Worm (Caenorhabditis elegans) whole organism, young adult: Measurements from ENCODE around the gene C17H12.3.
A peak's percentile ranks its signal among the peaks of the same experiment; 100 is the strongest.

Source experiments
- B0035.1 ChIP-seq: sonication (generic microtip); optimal IDR thresholded peaks from 2 replicates; lab custom pipeline; 2016; ENCODE audit warnings: missing genetic modification characterization, mild to moderate bottlenecking, missing compliant biosample characterization, missing genotype, missing genetic modification reagents
- B0336.3 ChIP-seq: fragments of 200-800 bp; sonication (Bioruptor generic); IDR thresholded peaks from 2 replicates; pipeline ENCODE4 v1.3.6; 2022; ENCODE audit warnings: missing genetic modification characterization, missing compliant biosample characterization
- C06A6.2 ChIP-seq: fragments of 200-800 bp; sonication (Bioruptor generic); conservative IDR thresholded peaks from 2 replicates; pipeline ENCODE4 v1.3.6; 2022; ENCODE audit warnings: missing genetic modification characterization, missing compliant biosample characterization
- F49E8.2 ChIP-seq: sonication (generic microtip); optimal IDR thresholded peaks from 3 replicates; lab custom pipeline; 2017; ENCODE audit warnings: missing genetic modification characterization, mild to moderate bottlenecking, missing compliant biosample characterization, antibody characterized with exemption, moderate library complexity; ENCODE audit not compliant: insufficient read depth
- K12H6.12 ChIP-seq: fragments of 200-800 bp; sonication (Bioruptor generic); optimal IDR thresholded peaks from 2 replicates; lab custom pipeline; 2018; ENCODE audit warnings: mild to moderate bottlenecking, missing genetic modification characterization, missing compliant biosample characterization
- Y53F4B.3 ChIP-seq: fragments of 200-800 bp; sonication (Bioruptor generic); IDR thresholded peaks from 2 replicates; pipeline ENCODE4 v1.3.6; 2022; ENCODE audit warnings: missing genetic modification reagents, missing genetic modification characterization, missing compliant biosample characterization
- Y53G8AR.9 ChIP-seq: fragments of 200-800 bp; sonication (Bioruptor generic); conservative IDR thresholded peaks from 2 replicates; pipeline ENCODE4 v1.3.6; 2022; ENCODE audit warnings: missing genetic modification reagents, missing genetic modification characterization, missing compliant biosample characterization
- Y67H2A.10 ChIP-seq: fragments of 200-800 bp; sonication (Bioruptor generic); conservative IDR thresholded peaks from 2 replicates; pipeline ENCODE4 v1.3.6; 2022; ENCODE audit warnings: missing genetic modification reagents, missing genetic modification characterization, missing compliant biosample characterization
- Y95B8A.8 ChIP-seq: fragments of 200-800 bp; sonication (Bioruptor generic); IDR thresholded peaks from 2 replicates; pipeline ENCODE4 v1.3.6; 2022; ENCODE audit warnings: missing genetic modification reagents, missing genetic modification characterization, missing compliant biosample characterization
- akir-1 ChIP-seq: fragments of 200-800 bp; sonication (Bioruptor generic); optimal IDR thresholded peaks from 2 replicates; lab custom pipeline; 2018; ENCODE audit warnings: mild to moderate bottlenecking, missing genetic modification characterization, moderate library complexity, missing compliant biosample characterization
- ama-1 ChIP-seq, 3 experiments: fragments of 150-350 bp in 1 of 3; sonication (generic microtip) in 2 of 3; optimal IDR thresholded peaks; 2 replicates each; lab custom pipeline; 2014 to 2018; ENCODE audit warnings: missing biosample characterization in 2 of 3, missing genetic modification characterization in 2 of 3, missing genetic modification reagents in 2 of 3
- aptf-2 ChIP-seq: fragments of 200-800 bp; sonication (Bioruptor generic); conservative IDR thresholded peaks from 2 replicates; pipeline ENCODE4 v1.3.6; 2022; ENCODE audit warnings: missing genetic modification reagents, missing genetic modification characterization, missing compliant biosample characterization
- aptf-3 ChIP-seq: fragments of 200-800 bp; sonication (Bioruptor generic); IDR thresholded peaks from 2 replicates; pipeline ENCODE4 v1.3.6; 2022; ENCODE audit warnings: missing genetic modification characterization, missing compliant biosample characterization
- atf-7 ChIP-seq: sonication (generic microtip); optimal IDR thresholded peaks from 2 replicates; lab custom pipeline; 2017; ENCODE audit warnings: mild to moderate bottlenecking, missing genetic modification characterization, missing compliant biosample characterization
- attf-3 ChIP-seq: fragments of 200-800 bp; sonication (Bioruptor generic); conservative IDR thresholded peaks from 2 replicates; pipeline ENCODE4 v1.3.6; 2022; ENCODE audit warnings: missing genetic modification reagents, missing genetic modification characterization, missing compliant biosample characterization
- ccch-3 ChIP-seq: fragments of 200-800 bp; sonication (Bioruptor generic); optimal IDR thresholded peaks from 2 replicates; lab custom pipeline; 2018; ENCODE audit warnings: mild to moderate bottlenecking, missing genetic modification characterization, missing compliant biosample characterization
- cebp-1 ChIP-seq, 2 experiments: fragments of 200-800 bp in 1 of 2; sonication (Bioruptor generic) in 1 of 2; sonication (generic microtip) in 1 of 2; IDR thresholded peaks in 1 of 2; optimal IDR thresholded peaks in 1 of 2; 2 replicates each; pipeline versions ENCODE4 v1.3.6 to Lab custom; 2017 to 2022; ENCODE audit warnings: missing compliant biosample characterization in 2 of 2, missing genetic modification characterization in 2 of 2, mild to moderate bottlenecking in 1 of 2, missing genetic modification reagents in 1 of 2, moderate library complexity in 1 of 2
- cebp-2 ChIP-seq: fragments of 200-800 bp; sonication (Bioruptor generic); IDR thresholded peaks from 2 replicates; pipeline ENCODE4 v1.3.6; 2022; ENCODE audit warnings: missing genetic modification characterization, missing compliant biosample characterization
- ceh-40 ChIP-seq: fragments of 200-800 bp; sonication (Bioruptor generic); IDR thresholded peaks from 2 replicates; pipeline ENCODE4 v1.3.6; 2022; ENCODE audit warnings: missing genetic modification characterization, missing compliant biosample characterization
- ceh-79 ChIP-seq: sonication (generic microtip); optimal IDR thresholded peaks from 2 replicates; lab custom pipeline; 2017; ENCODE audit warnings: mild to moderate bottlenecking, missing genetic modification characterization, missing compliant biosample characterization
- dox-1 ChIP-seq: fragments of 200-800 bp; sonication (Bioruptor generic); IDR thresholded peaks from 2 replicates; pipeline ENCODE4 v1.3.6; 2022; ENCODE audit warnings: missing genetic modification reagents, missing genetic modification characterization, missing compliant biosample characterization
- efl-1 ChIP-seq: fragments of 150-350 bp; optimal IDR thresholded peaks from 2 replicates; lab custom pipeline; 2014; ENCODE audit warnings: missing biosample characterization, missing genetic modification reagents, missing genetic modification characterization
- gei-17 ChIP-seq: fragments of 200-800 bp; sonication (Bioruptor generic); optimal IDR thresholded peaks from 2 replicates; lab custom pipeline; 2018; ENCODE audit warnings: mild to moderate bottlenecking, missing genetic modification characterization, missing compliant biosample characterization
- hlh-12 ChIP-seq: sonication (generic microtip); optimal IDR thresholded peaks from 2 replicates; lab custom pipeline; 2016; ENCODE audit warnings: missing genetic modification characterization, missing compliant biosample characterization
- hmg-1.2 ChIP-seq: fragments of 200-800 bp; sonication (Bioruptor generic); IDR thresholded peaks from 2 replicates; pipeline ENCODE4 v1.3.6; 2022; ENCODE audit warnings: missing genetic modification reagents, missing genetic modification characterization, missing compliant biosample characterization
- hsf-1 ChIP-seq: fragments of 200-800 bp; sonication (Bioruptor generic); IDR thresholded peaks from 2 replicates; pipeline ENCODE4 v1.3.6; 2022; ENCODE audit warnings: missing genetic modification reagents, missing genetic modification characterization, missing compliant biosample characterization
- lin-35 ChIP-seq, 3 experiments: fragments of 150-350 bp in 2 of 3; sonication (generic microtip) in 1 of 3; optimal IDR thresholded peaks; 2 replicates each; lab custom pipeline; 2014 to 2018; ENCODE audit warnings: missing biosample characterization in 3 of 3, missing genetic modification characterization in 3 of 3, missing genetic modification reagents in 3 of 3
- lin-40 ChIP-seq: sonication (generic microtip); optimal IDR thresholded peaks from 2 replicates; lab custom pipeline; 2016; ENCODE audit warnings: missing genetic modification characterization, mild to moderate bottlenecking, missing compliant biosample characterization, missing genotype, missing genetic modification reagents
- madf-3 ChIP-seq: fragments of 200-800 bp; sonication (Bioruptor generic); IDR thresholded peaks from 2 replicates; pipeline ENCODE4 v1.3.6; 2022; ENCODE audit warnings: missing genetic modification reagents, missing genetic modification characterization, missing compliant biosample characterization
- madf-6 ChIP-seq: fragments of 200-800 bp; sonication (Bioruptor generic); IDR thresholded peaks from 2 replicates; pipeline ENCODE4 v1.3.6; 2022; ENCODE audit warnings: missing genetic modification reagents, missing genetic modification characterization, missing compliant biosample characterization
- mxl-1 ChIP-seq: sonication (generic microtip); optimal IDR thresholded peaks from 2 replicates; lab custom pipeline; 2016; ENCODE audit warnings: missing genetic modification characterization, missing compliant biosample characterization
- nhr-179 ChIP-seq: sonication (generic microtip); optimal IDR thresholded peaks from 2 replicates; lab custom pipeline; 2016; ENCODE audit warnings: mild to moderate bottlenecking, missing genetic modification characterization, missing compliant biosample characterization
- nhr-80 ChIP-seq: sonication (generic microtip); optimal IDR thresholded peaks from 2 replicates; lab custom pipeline; 2016; ENCODE audit warnings: missing genetic modification characterization, missing compliant biosample characterization
- nhr-90 ChIP-seq: sonication (generic microtip); optimal IDR thresholded peaks from 2 replicates; lab custom pipeline; 2016; ENCODE audit warnings: missing genotype, mild to moderate bottlenecking, missing genetic modification characterization, missing compliant biosample characterization
- pha-4 ChIP-seq: fragments of 150-350 bp; sonication (generic microtip); optimal IDR thresholded peaks from 2 replicates; lab custom pipeline; 2014; ENCODE audit warnings: missing biosample characterization, missing genetic modification reagents, missing genetic modification characterization
- sea-2 ChIP-seq: fragments of 200-800 bp; sonication (Bioruptor generic); IDR thresholded peaks from 2 replicates; pipeline ENCODE4 v1.3.6; 2022; ENCODE audit warnings: missing genetic modification characterization, missing compliant biosample characterization
- snpc-1.1 ChIP-seq: sonication (generic microtip); optimal IDR thresholded peaks from 2 replicates; lab custom pipeline; 2017; ENCODE audit warnings: missing genetic modification characterization, mild to moderate bottlenecking, missing compliant biosample characterization, antibody characterized with exemption, moderate library complexity, missing genotype, missing genetic modification reagents; ENCODE audit not compliant: insufficient read depth
- snpc-4 ChIP-seq, 5 experiments: fragments of 150-350 bp in 1 of 5; sonication (generic microtip) in 4 of 5; optimal IDR thresholded peaks; 2 replicates each; lab custom pipeline; 2014 to 2018; ENCODE audit warnings: missing genetic modification characterization in 5 of 5, missing biosample characterization in 3 of 5, antibody characterized with exemption in 2 of 5, mild to moderate bottlenecking in 2 of 5, missing compliant biosample characterization in 2 of 5, missing genotype in 2 of 5, moderate library complexity in 2 of 5, missing genetic modification reagents in 1 of 5
- ztf-25 ChIP-seq: fragments of 200-800 bp; sonication (Bioruptor generic); IDR thresholded peaks from 2 replicates; pipeline ENCODE4 v1.3.6; 2022; ENCODE audit warnings: missing genetic modification reagents, missing genetic modification characterization, missing compliant biosample characterization
- ztf-26 ChIP-seq: sonication (generic microtip); optimal IDR thresholded peaks from 2 replicates; lab custom pipeline; 2017; ENCODE audit warnings: missing genetic modification characterization, missing compliant biosample characterization
- ztf-3 ChIP-seq: fragments of 200-800 bp; sonication (Bioruptor generic); optimal IDR thresholded peaks from 2 replicates; lab custom pipeline; 2018; ENCODE audit warnings: mild to moderate bottlenecking, missing genetic modification characterization, missing compliant biosample characterization
- ztf-6 ChIP-seq: fragments of 200-800 bp; sonication (Bioruptor generic); IDR thresholded peaks from 2 replicates; pipeline ENCODE4 v1.3.6; 2022; ENCODE audit warnings: missing genetic modification reagents, missing genetic modification characterization, missing compliant biosample characterization

C17H12.3 gene

DNA sequence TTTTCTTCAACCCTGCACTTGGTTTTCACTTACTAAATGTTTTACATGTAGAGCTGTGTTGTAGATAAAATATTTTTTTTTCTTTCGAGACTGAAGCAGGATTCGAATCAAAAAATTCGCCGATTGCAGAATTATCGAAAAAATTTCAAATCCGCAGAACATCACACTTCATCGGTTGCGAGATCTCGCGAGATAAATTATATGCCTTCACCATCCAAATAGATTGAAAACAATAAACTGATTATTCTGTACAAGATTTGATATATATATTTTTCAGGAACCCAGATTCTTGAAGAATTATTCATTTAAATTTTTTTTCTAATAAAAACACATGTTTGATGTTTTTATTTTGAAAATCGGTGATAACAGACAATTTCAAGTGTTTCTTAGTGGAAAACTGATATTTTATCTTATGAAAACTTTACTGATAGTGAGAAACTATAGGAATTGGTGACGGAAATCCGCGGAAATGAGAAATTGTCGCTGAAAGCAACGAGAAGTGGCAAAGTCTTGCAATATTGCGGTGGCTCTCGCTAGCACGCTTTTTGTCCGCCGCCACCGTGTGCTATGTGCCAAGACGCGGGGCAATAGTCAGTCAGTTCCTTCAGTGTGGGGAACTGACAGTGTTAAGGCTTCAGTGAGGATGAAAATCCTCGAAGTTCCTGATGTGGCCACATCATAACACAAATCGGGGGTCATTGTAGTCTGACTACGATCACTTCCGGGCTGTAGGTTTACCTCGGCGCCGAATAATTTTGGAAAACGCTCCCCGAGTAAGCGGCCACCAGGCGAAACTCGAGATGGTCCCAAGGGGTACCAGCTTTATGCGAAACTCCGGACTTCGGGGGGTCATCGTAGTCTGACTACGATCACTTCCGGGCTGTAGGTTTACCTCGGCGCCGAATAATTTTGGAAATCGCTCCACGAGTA lies 2.8 kb downstream of the C17H12.3 start (continued):
- TF ChIP-seq hsf-1 (GFP tag; lab: Robert Waterston, UW) (0 out of 2 replicates have a peak, but pooled peaks have one; percentile 34), mxl-1 (tag; lab: Kevin White, UChicago) (no peak), F49E8.2 (peak; percentile 76), aptf-3 (GFP tag; lab: Robert Waterston, UW) (no peak), ztf-3 (GFP tag; lab: Kevin White, UChicago) (no peak), sea-2 (GFP tag; lab: Robert Waterston, UW) (no peak), nhr-179 (tag; lab: Kevin White, UChicago) (no peak), snpc-1.1 (peak; percentile 92), atf-7 (peak; percentile 54), ztf-26 (peak; percentile 34), efl-1 (no peak), aptf-2 (GFP tag; lab: Robert Waterston, UW) (no peak), ztf-25 (GFP tag; lab: Robert Waterston, UW) (no peak), ama-1 (optimal IDR thresholded peaks at IDR 0.05; lab: Kevin White, UChicago) (no peak), ama-1 (GFP tag; optimal IDR thresholded peaks at IDR 0.05; lab: Kevin White, UChicago) (no peak), Y95B8A.8 (GFP tag; lab: Robert Waterston, UW) (0 out of 2 replicates have a peak, but pooled peaks have one; percentile 28), Y53F4B.3 (GFP tag; lab: Robert Waterston, UW) (no peak), cebp-2 (GFP tag; lab: Robert Waterston, UW) (peak; percentile 53; the same call in 1 of the 2 replicates), ccch-3 (no peak), madf-6 (peak; percentile 45), Y53G8AR.9 (GFP tag; lab: Robert Waterston, UW) (peak; percentile 62), pha-4 (tag; lab: Kevin White, UChicago) (no peak), ceh-79 (peak; percentile 50), ceh-40 (GFP tag; lab: Robert Waterston, UW) (no peak)

DNA sequence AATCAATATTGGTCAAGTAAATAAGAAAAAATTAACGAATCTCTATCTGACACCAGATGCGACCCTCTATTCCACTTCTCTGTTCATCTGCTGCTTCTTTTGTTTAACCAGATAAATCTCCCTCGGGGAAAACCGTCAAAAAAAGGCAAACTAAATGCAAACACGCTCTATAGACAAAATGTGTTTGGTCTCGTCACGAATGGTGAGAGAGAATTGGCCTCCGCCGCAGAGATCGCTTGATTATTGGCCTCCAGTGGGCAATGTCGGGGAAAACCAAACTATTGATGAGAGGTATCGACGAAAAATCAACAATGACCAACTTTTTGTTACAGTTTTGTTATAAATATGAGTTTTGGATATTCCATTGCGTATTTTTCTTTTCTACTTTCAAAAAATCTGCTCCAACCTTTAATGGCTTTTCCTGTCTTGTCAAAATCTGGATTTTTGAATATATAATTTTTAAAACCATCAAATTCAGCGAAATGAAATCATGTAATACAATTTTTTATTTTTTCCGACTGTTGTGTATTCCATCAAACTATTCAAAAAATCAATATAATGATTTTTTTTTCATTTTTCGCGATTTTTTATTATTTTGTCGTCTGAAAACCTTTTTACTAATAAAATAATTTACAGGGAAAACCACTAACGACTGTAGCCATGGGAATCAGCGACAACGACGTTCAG lies 4.8 kb downstream of the C17H12.3 start, which contains the start of the genes C17H12.2 and vha-8:
C17H12.2 (minus strand) TSS at position 51 of the 687 bp plus-strand sequence.
vha-8 (plus strand) TSS at position 637 of the 687 bp plus-strand sequence.
- peak; percentile 66; the same call in 1 of the 2 replicates for TF ChIP-seq ztf-6
- 0 out of 2 replicates have a peak, but pooled peaks have one; percentile 10 for TF ChIP-seq cebp-2 (GFP tag; lab: Robert Waterston, UW)
- 0 out of 2 replicates have a peak, but pooled peaks have one; percentile 42 for TF ChIP-seq attf-3
- peak; percentile 45 for TF ChIP-seq snpc-4 (GFP tag; optimal IDR thresholded peaks at IDR 0.05; lab: Kevin White, UChicago)
- peak; percentile 29 to 68 (median 56) for TF ChIP-seq snpc-4 (tag; optimal IDR thresholded peaks at IDR 0.05; lab: Kevin White, UChicago)
- 0 out of 2 replicates have a peak, but pooled peaks have one; percentile 19 for TF ChIP-seq cebp-1 (GFP tag; IDR thresholded peaks at IDR 0.05; lab: Robert Waterston, UW)
- TF ChIP-seq cebp-1 (tag; optimal IDR thresholded peaks at IDR 0.05; lab: Kevin White, UChicago) = peak; percentile 83
- TF ChIP-seq lin-35 (GFP tag; optimal IDR thresholded peaks at IDR 0.05; lab: Kevin White, UChicago) = peak in 1 of 3 experiments; percentile 84
- TF ChIP-seq hlh-12 (tag; lab: Kevin White, UChicago) = no peak
- TF ChIP-seq madf-6 = peak; percentile 47
- TF ChIP-seq nhr-90 (tag; lab: Kevin White, UChicago) = peak; percentile 40
- 0 out of 2 replicates have a peak, but pooled peaks have one; percentile 6 for TF ChIP-seq madf-3 (GFP tag; lab: Robert Waterston, UW)
- no peak for TF ChIP-seq mxl-1 (tag; lab: Kevin White, UChicago)
- TF ChIP-seq akir-1 (GFP tag; lab: Kevin White, UChicago) = peak; percentile 7
- peak; percentile 88 for TF ChIP-seq lin-40 (tag; lab: Kevin White, UChicago)
- TF ChIP-seq K12H6.12 = peak; percentile 83
- TF ChIP-seq hmg-1.2 = peak; percentile 28; the same call in 1 of the 2 replicates
- no peak for TF ChIP-seq B0035.1
- peak; percentile 94 for TF ChIP-seq nhr-80 (tag; lab: Kevin White, UChicago)
- TF ChIP-seq gei-17 (GFP tag; lab: Kevin White, UChicago) = peak; percentile 9
- TF ChIP-seq B0336.3 (GFP tag; lab: Robert Waterston, UW) = peak; percentile 67
- 0 out of 2 replicates have a peak, but pooled peaks have one; percentile 28 for TF ChIP-seq C06A6.2 (GFP tag; lab: Robert Waterston, UW)
- TF ChIP-seq atf-7 = peak; percentile 26
- peak; percentile 78 for TF ChIP-seq Y67H2A.10 (GFP tag; lab: Robert Waterston, UW)
- TF ChIP-seq dox-1 (GFP tag; lab: Robert Waterston, UW) = peak; percentile 78
